Fruit fly (Drosophila melanogaster): ENCODE data around the gene shtd.

Gene shtd

dm6 chrX:15475367-15475789 is 13.1 kb upstream of the shtd start, which contains the start of gene mh (continued):
- TF ChIP-seq inv (GFP tag; IDR thresholded peaks at IDR 0.05; ENCODE audit: partially characterized antibody) (peak; percentile 50; the same call in 1 of the 2 replicates), trem (tag; optimal IDR thresholded peaks at IDR 0.05) (peak; percentile 9), ewg (GFP tag; optimal IDR thresholded peaks at IDR 0.05) (peak; percentile 60), vnd (GFP tag; IDR thresholded peaks at IDR 0.05; ENCODE audit: partially characterized antibody) (peak; percentile 68; the same call in 2 of the 3 replicates), CG14441 (GFP tag; IDR thresholded peaks at IDR 0.05) (peak; percentile 30; the same call in 1 of the 2 replicates), CG12659 (GFP tag; optimal IDR thresholded peaks at IDR 0.05) (peak; percentile 50), Doc3 (GFP tag; IDR thresholded peaks at IDR 0.05; ENCODE audit: partially characterized antibody) (0 out of 3 replicates have a peak, but pooled peaks have one; percentile 39), nerfin-1 (tag; optimal IDR thresholded peaks at IDR 0.05) (peak; percentile 42), CG16813 (GFP tag; IDR thresholded peaks at IDR 0.05; ENCODE audit: partially characterized antibody) (peak; percentile 66), CG18011 (GFP tag; optimal IDR thresholded peaks at IDR 0.05) (peak; percentile 8), Hmx (GFP tag; optimal IDR thresholded peaks at IDR 0.05) (no peak), Sry-δ (GFP tag; optimal IDR thresholded peaks at IDR 0.05) (peak; percentile 80), Aef1 (GFP tag; IDR thresholded peaks at IDR 0.05) (0 out of 3 replicates have a peak, but pooled peaks have one; percentile 20), CG17361 (GFP tag; IDR thresholded peaks at IDR 0.05) (peak; percentile 60; the same call in 2 of the 3 replicates), dpn (GFP tag; optimal IDR thresholded peaks at IDR 0.05) (peak in 1 of 2 experiments; percentile 49), CG16815 (GFP tag; optimal IDR thresholded peaks at IDR 0.05) (no peak), HLH4C (GFP tag; IDR thresholded peaks at IDR 0.05; ENCODE audit: partially characterized antibody) (peak; percentile 58), pros (GFP tag; optimal IDR thresholded peaks at IDR 0.05) (no peak), grn (GFP tag; optimal IDR thresholded peaks at IDR 0.05) (no peak), knrl (GFP tag; IDR thresholded peaks at IDR 0.05; ENCODE audit: partially characterized antibody) (peak; percentile 59), CG9215 (GFP tag; IDR thresholded peaks at IDR 0.05) (peak; percentile 33; the same call in 1 of the 2 replicates), YL-1 (GFP tag; optimal IDR thresholded peaks at IDR 0.05) (peak; percentile 4), CG1233 (GFP tag; optimal IDR thresholded peaks at IDR 0.05) (no peak), dysf (GFP tag; IDR thresholded peaks at IDR 0.05) (peak; percentile 48; the same call in 1 of the 3 replicates), BEAF-32 (GFP tag; optimal IDR thresholded peaks at IDR 0.05) (peak; percentile 73), Sin3A (optimal IDR thresholded peaks at IDR 0.05) (peak; percentile 42), CG16863 (GFP tag; optimal IDR thresholded peaks at IDR 0.05) (no peak), CG14860 (GFP tag; IDR thresholded peaks at IDR 0.05; ENCODE audit: partially characterized antibody) (peak; percentile 50; the same call in 1 of the 3 replicates), Stat92E (GFP tag; optimal IDR thresholded peaks at IDR 0.05) (peak in 1 of 3 experiments; percentile 2), CG15514 (GFP tag; optimal IDR thresholded peaks at IDR 0.05) (peak; percentile 48), phol (tag; optimal IDR thresholded peaks at IDR 0.05) (peak; percentile 51), repo (GFP tag; optimal IDR thresholded peaks at IDR 0.05) (no peak), Lhr (GFP tag; optimal IDR thresholded peaks at IDR 0.05) (peak; percentile 14), CG13287 (GFP tag; IDR thresholded peaks at IDR 0.05; ENCODE audit: partially characterized antibody) (peak; percentile 73), HLH54F (GFP tag; optimal IDR thresholded peaks at IDR 0.05) (no peak), toy (GFP tag; IDR thresholded peaks at IDR 0.05) (no peak), mld (GFP tag; IDR thresholded peaks at IDR 0.05; ENCODE audit: partially characterized antibody) (peak; percentile 46; the same call in 1 of the 3 replicates), al (GFP tag; IDR thresholded peaks at IDR 0.05) (0 out of 2 replicates have a peak, but pooled peaks have one; percentile 33), Ssrp (tag; optimal IDR thresholded peaks at IDR 0.05) (no peak), CG9727 (GFP tag; optimal IDR thresholded peaks at IDR 0.05) (peak; percentile 46), CG42726 (GFP tag; IDR thresholded peaks at IDR 0.05; ENCODE audit: partially characterized antibody) (0 out of 2 replicates have a peak, but pooled peaks have one; percentile 28), CG12391 (tag; optimal IDR thresholded peaks at IDR 0.05) (peak; percentile 38), fd3F (GFP tag; optimal IDR thresholded peaks at IDR 0.05) (peak; percentile 32), MBD-R2 (GFP tag; IDR thresholded peaks at IDR 0.05) (peak; percentile 66), E2f2 (GFP tag; IDR thresholded peaks at IDR 0.05) (peak; percentile 83), CG13424 (tag; optimal IDR thresholded peaks at IDR 0.05) (peak; percentile 48), Gug (GFP tag; IDR thresholded peaks at IDR 0.05) (no peak; the same call in 3 of the 4 replicates), Xbp1 (GFP tag; optimal IDR thresholded peaks at IDR 0.05) (peak; percentile 42)

Data from whole organism, embryonic.